Fruit fly (Drosophila melanogaster): ENCODE data around the gene CG13445.
A peak's percentile ranks its signal among the peaks of the same experiment; 100 is the strongest.

CG13445 gene

dm6 chr3L:15826347-15826984 lies 17.2 kb downstream of the CG13445 start, which contains the start of the genes DCP2 and dbo (continued):
- no peak for TF ChIP-seq sr (GFP tag; IDR thresholded peaks at IDR 0.05)
- TF ChIP-seq CG8388 (GFP tag; optimal IDR thresholded peaks at IDR 0.05): peak; percentile 70
- peak; percentile 71 for TF ChIP-seq al (GFP tag; IDR thresholded peaks at IDR 0.05)
- peak; percentile 48 for TF ChIP-seq shn (GFP tag; optimal IDR thresholded peaks at IDR 0.05)
- TF ChIP-seq sob (GFP tag; IDR thresholded peaks at IDR 0.05): peak; percentile 79
- TF ChIP-seq CG7372 (GFP tag; IDR thresholded peaks at IDR 0.05): peak; percentile 63
- TF ChIP-seq CG11456 (GFP tag; IDR thresholded peaks at IDR 0.05): peak; percentile 84; the same call in 2 of the 3 replicates
- peak; percentile 60 for TF ChIP-seq CG3281 (GFP tag; optimal IDR thresholded peaks at IDR 0.05)
- TF ChIP-seq Dll (GFP tag; IDR thresholded peaks at IDR 0.05; ENCODE audit: partially characterized antibody): peak; percentile 87
- no peak for TF ChIP-seq pros (GFP tag; optimal IDR thresholded peaks at IDR 0.05)
- peak; percentile 4; the same call in 1 of the 2 replicates for TF ChIP-seq chm (GFP tag; IDR thresholded peaks at IDR 0.05)
- no peak for TF ChIP-seq psq (GFP tag; optimal IDR thresholded peaks at IDR 0.05)
- peak; percentile 0 for TF ChIP-seq CG15073 (GFP tag; optimal IDR thresholded peaks at IDR 0.05)
- TF ChIP-seq Aef1 (GFP tag; IDR thresholded peaks at IDR 0.05): no peak
- TF ChIP-seq trh (GFP tag; optimal IDR thresholded peaks at IDR 0.05): peak; percentile 40
- no peak for TF ChIP-seq HmgZ (tag; optimal IDR thresholded peaks at IDR 0.05)
- TF ChIP-seq wdn (GFP tag; IDR thresholded peaks at IDR 0.05): no peak
- peak; percentile 29 for TF ChIP-seq Antp (GFP tag; optimal IDR thresholded peaks at IDR 0.05)
- TF ChIP-seq lilli (GFP tag; optimal IDR thresholded peaks at IDR 0.05): peak; percentile 69
- TF ChIP-seq CG12744 (GFP tag; optimal IDR thresholded peaks at IDR 0.05): peak; percentile 5
- peak; percentile 77; the same call in 2 of the 3 replicates for TF ChIP-seq mld (GFP tag; IDR thresholded peaks at IDR 0.05; ENCODE audit: partially characterized antibody)
- TF ChIP-seq CTCF (GFP tag; optimal IDR thresholded peaks at IDR 0.05): peak; percentile 32
- TF ChIP-seq Xrp1 (GFP tag; IDR thresholded peaks at IDR 0.05): peak; percentile 67
- no peak for TF ChIP-seq CG10462 (GFP tag; optimal IDR thresholded peaks at IDR 0.05)
- TF ChIP-seq CG10431 (GFP tag; optimal IDR thresholded peaks at IDR 0.05): peak; percentile 43
- TF ChIP-seq bcd (GFP tag; optimal IDR thresholded peaks at IDR 0.05): peak; percentile 62
- peak; percentile 66 for TF ChIP-seq CG42726 (GFP tag; IDR thresholded peaks at IDR 0.05; ENCODE audit: partially characterized antibody)
- TF ChIP-seq CG18262 (tag; optimal IDR thresholded peaks at IDR 0.05): peak; percentile 68
- no peak for TF ChIP-seq slou (GFP tag; optimal IDR thresholded peaks at IDR 0.05)
- TF ChIP-seq pfk (GFP tag; optimal IDR thresholded peaks at IDR 0.05): peak; percentile 19
- TF ChIP-seq CG6175 (GFP tag; IDR thresholded peaks at IDR 0.05): 0 out of 3 replicates have a peak, but pooled peaks have one; percentile 66
- peak; percentile 9 for TF ChIP-seq ems (GFP tag; optimal IDR thresholded peaks at IDR 0.05)
- TF ChIP-seq Blimp-1 (GFP tag; optimal IDR thresholded peaks at IDR 0.05): peak; percentile 62
- TF ChIP-seq HHEX (GFP tag; optimal IDR thresholded peaks at IDR 0.05): peak; percentile 61
- peak; percentile 79 for TF ChIP-seq CG2678 (tag; optimal IDR thresholded peaks at IDR 0.05)
- TF ChIP-seq Ravus (GFP tag; IDR thresholded peaks at IDR 0.05): no peak
- TF ChIP-seq dysf (GFP tag; IDR thresholded peaks at IDR 0.05): peak; percentile 75; the same call in 2 of the 3 replicates
- TF ChIP-seq scrt (GFP tag; optimal IDR thresholded peaks at IDR 0.05): no peak
- peak; percentile 4 for TF ChIP-seq Bteb2 (GFP tag; optimal IDR thresholded peaks at IDR 0.05)
- TF ChIP-seq Drgx (GFP tag; IDR thresholded peaks at IDR 0.05): peak; percentile 65
- peak; percentile 83 for TF ChIP-seq CoRest (tag; optimal IDR thresholded peaks at IDR 0.05)
- TF ChIP-seq CG8359 (GFP tag; optimal IDR thresholded peaks at IDR 0.05; ENCODE audit: borderline replicate concordance): no peak
- TF ChIP-seq HLH4C (GFP tag; IDR thresholded peaks at IDR 0.05; ENCODE audit: partially characterized antibody): peak; percentile 75; the same call in 2 of the 3 replicates
- peak; percentile 3 for TF ChIP-seq CG8089 (GFP tag; optimal IDR thresholded peaks at IDR 0.05)
- no peak for TF ChIP-seq Hr78 (GFP tag; optimal IDR thresholded peaks at IDR 0.05)
- TF ChIP-seq ken (GFP tag; IDR thresholded peaks at IDR 0.05): peak; percentile 60; the same call in 2 of the 3 replicates
- peak; percentile 74 for TF ChIP-seq nerfin-2 (GFP tag; IDR thresholded peaks at IDR 0.05; ENCODE audit: partially characterized antibody)
- TF ChIP-seq chinmo (GFP tag; IDR thresholded peaks at IDR 0.05; ENCODE audit: partially characterized antibody): 0 out of 4 replicates have a peak, but pooled peaks have one; percentile 56
- peak; percentile 58; the same call in 1 of the 2 replicates for TF ChIP-seq Ada2b (GFP tag; IDR thresholded peaks at IDR 0.05)
